Fruit fly (Drosophila melanogaster): ENCODE results near the gene CG4213.

Gene CG4213

dm6 chr2L:427338-428234 lies 25.6 kb upstream of the CG4213 start (continued):
- no peak for TF ChIP-seq sob (GFP tag; IDR thresholded peaks at IDR 0.05)
- TF ChIP-seq Antp (GFP tag; optimal IDR thresholded peaks at IDR 0.05): no peak
- no peak for TF ChIP-seq CG10654 (GFP tag; optimal IDR thresholded peaks at IDR 0.05)
- TF ChIP-seq CG12071 (GFP tag; optimal IDR thresholded peaks at IDR 0.05): no peak
- TF ChIP-seq CG2116 (GFP tag; optimal IDR thresholded peaks at IDR 0.05): no peak
- no peak for TF ChIP-seq CG9215 (GFP tag; IDR thresholded peaks at IDR 0.05)
- TF ChIP-seq B-H2 (GFP tag; optimal IDR thresholded peaks at IDR 0.05): no peak
- TF ChIP-seq gcm2 (GFP tag; optimal IDR thresholded peaks at IDR 0.05): no peak
- TF ChIP-seq Bteb2 (GFP tag; optimal IDR thresholded peaks at IDR 0.05): no peak
- no peak for TF ChIP-seq Nf-YC (tag; optimal IDR thresholded peaks at IDR 0.05)
- no peak for TF ChIP-seq CG13296 (GFP tag; optimal IDR thresholded peaks at IDR 0.05)
- TF ChIP-seq YL-1 (GFP tag; optimal IDR thresholded peaks at IDR 0.05): no peak
- no peak for TF ChIP-seq Doc2 (GFP tag; IDR thresholded peaks at IDR 0.05)
- no peak for TF ChIP-seq wek (GFP tag; optimal IDR thresholded peaks at IDR 0.05)
- TF ChIP-seq ab (GFP tag; optimal IDR thresholded peaks at IDR 0.05): no peak
- TF ChIP-seq CrebB (tag; optimal IDR thresholded peaks at IDR 0.05): no peak
- TF ChIP-seq CG5245 (GFP tag; optimal IDR thresholded peaks at IDR 0.05): no peak
- TF ChIP-seq CG31388 (GFP tag; optimal IDR thresholded peaks at IDR 0.05): no peak
- peak; percentile 40 for TF ChIP-seq CG6254 (GFP tag; optimal IDR thresholded peaks at IDR 0.05)
- no peak for TF ChIP-seq crol (GFP tag; IDR thresholded peaks at IDR 0.05)
- no peak for TF ChIP-seq Fer1 (GFP tag; optimal IDR thresholded peaks at IDR 0.05)
- no peak for TF ChIP-seq CG33557 (GFP tag; optimal IDR thresholded peaks at IDR 0.05)
- TF ChIP-seq ro (GFP tag; IDR thresholded peaks at IDR 0.05): no peak
- no peak for TF ChIP-seq CG10462 (GFP tag; optimal IDR thresholded peaks at IDR 0.05)
- TF ChIP-seq CG18619 (GFP tag; optimal IDR thresholded peaks at IDR 0.05): no peak
- TF ChIP-seq CG10267 (tag; optimal IDR thresholded peaks at IDR 0.05): peak; percentile 3
- TF ChIP-seq seq (GFP tag; IDR thresholded peaks at IDR 0.05): no peak
- TF ChIP-seq Poxn (GFP tag; IDR thresholded peaks at IDR 0.05): no peak
- TF ChIP-seq B-H1 (GFP tag; IDR thresholded peaks at IDR 0.05): no peak
- no peak for TF ChIP-seq schlank (tag; optimal IDR thresholded peaks at IDR 0.05)
- peak; percentile 22 for TF ChIP-seq CG18262 (tag; optimal IDR thresholded peaks at IDR 0.05)
- TF ChIP-seq HLHmδ (GFP tag; optimal IDR thresholded peaks at IDR 0.05): no peak
- TF ChIP-seq CG3995 (GFP tag; optimal IDR thresholded peaks at IDR 0.05): no peak
- peak; percentile 6 for TF ChIP-seq lilli (GFP tag; optimal IDR thresholded peaks at IDR 0.05)
- TF ChIP-seq CG2889 (GFP tag; IDR thresholded peaks at IDR 0.05): no peak
- TF ChIP-seq crc (GFP tag; optimal IDR thresholded peaks at IDR 0.05): no peak
- no peak for TF ChIP-seq chn (GFP tag; optimal IDR thresholded peaks at IDR 0.05)
- TF ChIP-seq hb (GFP tag; IDR thresholded peaks at IDR 0.05; ENCODE audit: partially characterized antibody): no peak
- TF ChIP-seq hkb (optimal IDR thresholded peaks at IDR 0.05): no peak
- TF ChIP-seq hkb (GFP tag; IDR thresholded peaks at IDR 0.05): no peak
- no peak for TF ChIP-seq CG4282 (GFP tag; optimal IDR thresholded peaks at IDR 0.05)
- no peak for TF ChIP-seq cato (GFP tag; optimal IDR thresholded peaks at IDR 0.05; ENCODE audit: borderline replicate concordance)
- no peak for TF ChIP-seq CG30020 (tag; optimal IDR thresholded peaks at IDR 0.05)
- no peak for TF ChIP-seq hth (optimal IDR thresholded peaks at IDR 0.05)
- TF ChIP-seq slou (GFP tag; optimal IDR thresholded peaks at IDR 0.05): no peak
- no peak for TF ChIP-seq Dad (GFP tag; optimal IDR thresholded peaks at IDR 0.05)
- TF ChIP-seq tup (GFP tag; optimal IDR thresholded peaks at IDR 0.05): no peak
- TF ChIP-seq Xrp1 (GFP tag; IDR thresholded peaks at IDR 0.05): peak; percentile 71
- no peak for TF ChIP-seq CG15011 (GFP tag; optimal IDR thresholded peaks at IDR 0.05)

All from whole organism, embryonic.